Worm (Caenorhabditis elegans) whole organism, L2 larva: ENCODE measurements around the gene F09G2.8.

Experiments used
- C34F6.9 ChIP-seq: fragments of 150-350 bp; optimal IDR thresholded peaks from 2 replicates; lab custom pipeline; 2014; ENCODE audit warnings: missing biosample characterization, missing genetic modification characterization
- F13H6.1 ChIP-seq: sonication (generic microtip); optimal IDR thresholded peaks from 2 replicates; lab custom pipeline; 2016; ENCODE audit warnings: missing genetic modification characterization, missing compliant biosample characterization
- R02D3.7 ChIP-seq: fragments of 150-350 bp; optimal IDR thresholded peaks from 2 replicates; lab custom pipeline; 2014; ENCODE audit warnings: missing biosample characterization, missing genetic modification characterization
- Y55F3AM.14 ChIP-seq: fragments of 200-800 bp; sonication (Bioruptor generic); optimal IDR thresholded peaks from 2 replicates; lab custom pipeline; 2018; ENCODE audit warnings: mild to moderate bottlenecking, missing genetic modification characterization, missing compliant biosample characterization
- ZK546.5 ChIP-seq: sonication (generic microtip); optimal IDR thresholded peaks from 2 replicates; lab custom pipeline; 2017; ENCODE audit warnings: missing biosample characterization, missing genetic modification characterization
- alr-1 ChIP-seq: fragments of 150-350 bp; optimal IDR thresholded peaks from 2 replicates; lab custom pipeline; 2014; ENCODE audit warnings: missing biosample characterization, missing genetic modification characterization
- ama-1 ChIP-seq: fragments of 150-350 bp; optimal IDR thresholded peaks from 2 replicates; lab custom pipeline; 2018; ENCODE audit warnings: inconsistent platforms
- ceh-16 ChIP-seq: fragments of 150-350 bp; optimal IDR thresholded peaks from 2 replicates; lab custom pipeline; 2014; ENCODE audit warnings: missing biosample characterization, missing genetic modification characterization
- ceh-82 ChIP-seq: fragments of 150-350 bp; optimal IDR thresholded peaks from 2 replicates; lab custom pipeline; 2014; ENCODE audit warnings: missing biosample characterization, missing genetic modification characterization
- crh-2 ChIP-seq: sonication (generic microtip); optimal IDR thresholded peaks from 2 replicates; lab custom pipeline; 2017; ENCODE audit warnings: missing biosample characterization, missing genetic modification characterization
- dmd-4 ChIP-seq: sonication (generic microtip); optimal IDR thresholded peaks from 2 replicates; lab custom pipeline; 2017; ENCODE audit warnings: missing biosample characterization, missing genetic modification characterization
- elt-1 ChIP-seq: fragments of 150-350 bp; optimal IDR thresholded peaks from 2 replicates; lab custom pipeline; 2014; ENCODE audit warnings: missing biosample characterization, missing genetic modification characterization
- elt-3 ChIP-seq: sonication (generic microtip); optimal IDR thresholded peaks from 2 replicates; lab custom pipeline; 2017; ENCODE audit warnings: missing biosample characterization, missing genetic modification characterization
- fos-1 ChIP-seq: fragments of 150-350 bp; optimal IDR thresholded peaks from 2 replicates; lab custom pipeline; 2014; ENCODE audit warnings: missing biosample characterization, missing genetic modification characterization
- lin-11 ChIP-seq: fragments of 150-350 bp; sonication (generic microtip); optimal IDR thresholded peaks from 2 replicates; lab custom pipeline; 2014; ENCODE audit warnings: missing biosample characterization, missing genetic modification characterization, inconsistent platforms, mixed read lengths
- lin-13 ChIP-seq: fragments of 150-350 bp; optimal IDR thresholded peaks from 2 replicates; lab custom pipeline; 2014; ENCODE audit warnings: missing biosample characterization, missing genetic modification reagents, missing genetic modification characterization
- lin-39 ChIP-seq: fragments of 150-350 bp; optimal IDR thresholded peaks from 2 replicates; lab custom pipeline; 2014; ENCODE audit warnings: missing biosample characterization, missing genetic modification reagents, missing genetic modification characterization
- lsy-2 ChIP-seq, 2 experiments: fragments of 150-350 bp in 1 of 2; sonication (generic microtip) in 1 of 2; optimal IDR thresholded peaks; 2 replicates each; lab custom pipeline; 2014 to 2017; ENCODE audit warnings: missing biosample characterization in 2 of 2, missing genetic modification characterization in 2 of 2
- mab-5 ChIP-seq: fragments of 150-350 bp; optimal IDR thresholded peaks from 2 replicates; lab custom pipeline; 2014; ENCODE audit warnings: missing biosample characterization, missing genetic modification characterization
- mbf-1 ChIP-seq: sonication (generic microtip); optimal IDR thresholded peaks from 2 replicates; lab custom pipeline; 2017; ENCODE audit warnings: missing biosample characterization, missing genetic modification characterization
- mdl-1 ChIP-seq, 2 experiments: fragments of 150-350 bp in 1 of 2; sonication (generic microtip) in 1 of 2; optimal IDR thresholded peaks; 2 replicates each; lab custom pipeline; 2017; ENCODE audit warnings: missing biosample characterization in 2 of 2, missing genetic modification characterization in 2 of 2
- nhr-11 ChIP-seq: fragments of 150-350 bp; optimal IDR thresholded peaks from 2 replicates; lab custom pipeline; 2014; ENCODE audit warnings: missing biosample characterization, missing genetic modification characterization
- nhr-129 ChIP-seq: fragments of 150-350 bp; optimal IDR thresholded peaks from 2 replicates; lab custom pipeline; 2014; ENCODE audit warnings: missing biosample characterization, missing genetic modification characterization
- nhr-21 ChIP-seq: fragments of 150-350 bp; optimal IDR thresholded peaks from 2 replicates; lab custom pipeline; 2014; ENCODE audit warnings: missing biosample characterization, missing genetic modification characterization
- nhr-23 ChIP-seq: fragments of 150-350 bp; optimal IDR thresholded peaks from 2 replicates; lab custom pipeline; 2014; ENCODE audit warnings: missing biosample characterization, missing genetic modification reagents, missing genetic modification characterization
- nhr-237 ChIP-seq: fragments of 150-350 bp; optimal IDR thresholded peaks from 2 replicates; lab custom pipeline; 2014; ENCODE audit warnings: missing biosample characterization, missing genetic modification characterization
- nhr-25 ChIP-seq: fragments of 150-350 bp; sonication (generic microtip); optimal IDR thresholded peaks from 3 replicates; lab custom pipeline; 2014; ENCODE audit warnings: missing biosample characterization, missing genetic modification characterization
- peb-1 ChIP-seq: fragments of 150-350 bp; optimal IDR thresholded peaks from 2 replicates; lab custom pipeline; 2014; ENCODE audit warnings: missing biosample characterization, missing genetic modification characterization
- sem-4 ChIP-seq: fragments of 150-350 bp; optimal IDR thresholded peaks from 2 replicates; lab custom pipeline; 2014; ENCODE audit warnings: missing biosample characterization, missing genetic modification reagents, missing genetic modification characterization
- skn-1 ChIP-seq: sonication (generic microtip); optimal IDR thresholded peaks from 2 replicates; lab custom pipeline; 2017; ENCODE audit warnings: missing biosample characterization, missing genetic modification characterization
- sma-9 ChIP-seq, 2 experiments: fragments of 150-350 bp in 1 of 2; sonication (generic microtip) in 1 of 2; optimal IDR thresholded peaks; 2 replicates each; lab custom pipeline; 2014 to 2016; ENCODE audit warnings: missing genetic modification characterization in 2 of 2, mild to moderate bottlenecking in 1 of 2, missing biosample characterization in 1 of 2, missing compliant biosample characterization in 1 of 2, missing genetic modification reagents in 1 of 2, moderate library complexity in 1 of 2
- unc-55 ChIP-seq: fragments of 150-350 bp; sonication (generic microtip); optimal IDR thresholded peaks from 3 replicates; lab custom pipeline; 2014; ENCODE audit warnings: missing biosample characterization, missing genetic modification reagents, missing genetic modification characterization
- unc-62 ChIP-seq: fragments of 150-350 bp; optimal IDR thresholded peaks from 2 replicates; lab custom pipeline; 2014; ENCODE audit warnings: missing biosample characterization, missing genetic modification reagents, missing genetic modification characterization
- zag-1 ChIP-seq: fragments of 150-350 bp; optimal IDR thresholded peaks from 2 replicates; lab custom pipeline; 2014; ENCODE audit warnings: missing biosample characterization, missing genetic modification characterization
- ztf-1 ChIP-seq: fragments of 200-800 bp; sonication (Bioruptor generic); conservative IDR thresholded peaks from 2 replicates; pipeline ENCODE4 v1.3.6; 2022; ENCODE audit warnings: missing genetic modification characterization, missing compliant biosample characterization
- ztf-11 ChIP-seq: sonication (generic microtip); optimal IDR thresholded peaks from 2 replicates; lab custom pipeline; 2017; ENCODE audit warnings: missing biosample characterization, missing genetic modification characterization

Gene F09G2.8

DNA sequence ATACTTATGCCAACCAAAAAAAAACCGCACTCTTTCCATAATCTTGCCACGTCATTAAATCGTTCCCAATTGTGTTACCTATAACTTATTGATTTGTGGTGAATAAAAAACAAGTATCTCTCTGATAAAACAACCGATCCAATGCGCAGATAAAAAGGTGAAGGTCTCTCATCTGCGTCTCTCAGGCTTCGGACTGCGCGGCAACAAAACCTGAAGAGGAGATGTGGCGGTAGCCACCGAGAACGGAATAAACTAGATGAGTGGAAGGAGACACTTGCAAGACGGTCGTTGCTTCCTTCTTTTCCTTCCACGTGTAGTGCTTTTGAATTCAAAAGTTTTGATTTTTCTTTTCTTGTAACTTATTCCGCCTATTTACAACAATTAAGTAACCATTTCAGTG is 31.5 kb upstream of the F09G2.8 start, which contains the start of gene fkb-3:
Gene fkb-3 (plus strand): TSS at position 277 of the 400 bp plus-strand sequence.
- TF ChIP-seq mbf-1 (tag; lab: Kevin White, UChicago) (no peak), nhr-11 (no peak), crh-2 (tag; lab: Kevin White, UChicago) (peak; percentile 14), ceh-82 (tag; lab: Kevin White, UChicago) (no peak), skn-1 (tag; lab: Kevin White, UChicago) (no peak), sma-9 (GFP tag; optimal IDR thresholded peaks at IDR 0.05; lab: Kevin White, UChicago) (no peak), sma-9 (tag; optimal IDR thresholded peaks at IDR 0.05; lab: Kevin White, UChicago) (no peak), ZK546.5 (no peak), alr-1 (tag; lab: Kevin White, UChicago) (no peak), lin-39 (tag; lab: Kevin White, UChicago) (no peak), nhr-21 (peak; percentile 24), elt-3 (no peak)

DNA sequence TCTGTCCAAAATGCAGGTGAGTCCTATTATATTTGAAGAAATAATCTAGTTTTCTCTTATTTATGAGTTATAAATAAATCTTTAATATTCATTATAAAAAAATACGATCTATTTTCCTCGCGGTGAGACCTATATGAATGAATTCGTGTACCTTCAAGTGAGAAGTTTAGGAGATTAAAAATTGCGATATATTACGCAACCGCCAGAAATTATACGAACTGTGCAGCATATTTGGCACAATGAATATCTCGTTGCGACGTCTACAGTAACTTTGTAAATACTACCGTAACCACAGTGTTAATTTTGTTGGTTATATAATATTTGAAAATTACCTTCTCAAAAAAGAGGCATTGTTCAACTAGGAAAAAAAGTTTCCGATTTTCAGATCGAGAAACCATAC is 30.9 kb upstream of the F09G2.8 start:
- TF ChIP-seq mab-5 (tag; lab: Kevin White, UChicago): no peak
- no peak for TF ChIP-seq dmd-4 (tag; lab: Kevin White, UChicago)
- TF ChIP-seq ama-1 (lab: Kevin White, UChicago): no peak
- no peak for TF ChIP-seq nhr-23 (tag; lab: Kevin White, UChicago)
- no peak for TF ChIP-seq ztf-1 (GFP tag; lab: Robert Waterston, UW)
- no peak for TF ChIP-seq sma-9 (GFP tag; optimal IDR thresholded peaks at IDR 0.05; lab: Kevin White, UChicago)
- no peak for TF ChIP-seq sma-9 (tag; optimal IDR thresholded peaks at IDR 0.05; lab: Kevin White, UChicago)
- no peak for TF ChIP-seq nhr-25 (tag; lab: Kevin White, UChicago)
- no peak for TF ChIP-seq peb-1 (tag; lab: Kevin White, UChicago)
- TF ChIP-seq Y55F3AM.14: no peak
- no peak for TF ChIP-seq mdl-1 (tag; optimal IDR thresholded peaks at IDR 0.05; lab: Kevin White, UChicago)
- TF ChIP-seq sem-4 (tag; lab: Kevin White, UChicago): no peak
- TF ChIP-seq R02D3.7 (tag; lab: Kevin White, UChicago): no peak
- TF ChIP-seq ztf-11 (tag; lab: Kevin White, UChicago): no peak
- no peak for TF ChIP-seq mbf-1 (tag; lab: Kevin White, UChicago)
- TF ChIP-seq ZK546.5: no peak

DNA sequence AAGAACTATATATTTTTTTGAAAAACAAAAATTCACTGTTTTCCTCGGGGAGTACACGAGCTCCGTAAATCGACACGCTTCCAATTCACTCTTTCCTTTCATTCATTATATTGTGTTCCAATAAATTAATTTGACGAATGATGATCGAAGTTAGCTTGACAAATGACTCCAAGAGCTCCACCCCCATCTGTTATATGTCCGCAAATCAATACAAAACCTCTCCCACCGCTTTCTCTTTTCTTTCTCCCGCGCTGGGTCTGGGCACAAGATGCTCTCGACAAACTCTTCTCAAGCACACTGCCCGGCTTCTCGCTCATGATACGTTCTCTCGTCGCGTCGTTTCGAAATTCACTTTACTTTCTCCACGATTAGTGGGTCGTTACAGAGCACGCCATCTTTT is 30.5 kb upstream of the F09G2.8 start, which contains the start of gene C13F10.1:
Gene C13F10.1 (plus strand): TSS at position 138 of the 400 bp plus-strand sequence.
- peak; percentile 2 for TF ChIP-seq nhr-129
- TF ChIP-seq mdl-1 (tag; optimal IDR thresholded peaks at IDR 0.05; lab: Kevin White, UChicago): no peak
- TF ChIP-seq skn-1 (tag; lab: Kevin White, UChicago): no peak
- peak; percentile 48 for TF ChIP-seq mab-5 (tag; lab: Kevin White, UChicago)
- TF ChIP-seq nhr-11: no peak
- TF ChIP-seq ztf-1 (GFP tag; lab: Robert Waterston, UW): no peak
- no peak for TF ChIP-seq F13H6.1
- TF ChIP-seq unc-55 (GFP tag; lab: Kevin White, UChicago): peak; percentile 16
- TF ChIP-seq ceh-16 (tag; lab: Kevin White, UChicago): no peak
- no peak for TF ChIP-seq ZK546.5
- no peak for TF ChIP-seq mbf-1 (tag; lab: Kevin White, UChicago)
- peak; percentile 45 for TF ChIP-seq C34F6.9
- no peak for TF ChIP-seq nhr-25 (tag; lab: Kevin White, UChicago)
- TF ChIP-seq, all 48 proteins: peak for 4

DNA sequence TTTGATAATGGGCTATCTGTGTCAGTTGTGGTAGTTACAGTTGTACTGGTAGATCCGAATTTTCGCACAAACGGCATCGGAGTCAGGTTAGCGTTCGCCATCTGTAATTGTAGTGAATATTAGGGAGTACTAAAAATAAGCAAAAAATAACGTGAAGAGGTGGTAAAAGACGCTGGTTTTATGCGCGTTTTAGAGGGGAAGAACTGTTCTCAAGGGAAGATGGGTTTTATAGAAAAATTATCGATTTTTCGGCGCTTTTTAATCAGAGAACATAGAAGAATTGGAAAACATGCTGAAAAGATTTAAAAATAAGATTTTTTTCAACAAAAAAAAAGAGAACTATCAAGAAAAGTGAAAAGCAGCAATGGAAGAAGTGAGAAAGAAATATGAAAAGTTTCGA is 29.7 kb upstream of the F09G2.8 start, which contains the start of gene C13F10.7:
Gene C13F10.7 (minus strand): TSS at position 101 of the 400 bp plus-strand sequence.
- TF ChIP-seq lin-11 (tag; lab: Kevin White, UChicago): no peak
- TF ChIP-seq unc-62 (GFP tag; lab: Kevin White, UChicago): no peak
- TF ChIP-seq ZK546.5: no peak
- TF ChIP-seq elt-1 (tag; lab: Kevin White, UChicago): no peak
- TF ChIP-seq nhr-25 (tag; lab: Kevin White, UChicago): no peak

- no peak for TF ChIP-seq R02D3.7 (tag; lab: Kevin White, UChicago)
- TF ChIP-seq unc-55 (GFP tag; lab: Kevin White, UChicago): peak; percentile 19
- TF ChIP-seq lsy-2 (tag; optimal IDR thresholded peaks at IDR 0.05; lab: Kevin White, UChicago): peak in 1 of 2 experiments; percentile 19
- TF ChIP-seq skn-1 (tag; lab: Kevin White, UChicago): no peak
- no peak for TF ChIP-seq sem-4 (tag; lab: Kevin White, UChicago)
- TF ChIP-seq fos-1 (tag; lab: Kevin White, UChicago): peak; percentile 5
- no peak for TF ChIP-seq zag-1
- no peak for TF ChIP-seq nhr-237 (tag; lab: Kevin White, UChicago)
- TF ChIP-seq lin-11 (tag; lab: Kevin White, UChicago): no peak
- TF ChIP-seq lin-13 (GFP tag; lab: Kevin White, UChicago): no peak
Measured at ce11 chrV:7220973-7221519, 27.6 kb upstream of the F09G2.8 start, which contains the start of the genes C13F10.8, C13F10.6 and kxd-1. Gene C13F10.8 (minus strand): TSS chrV:7221023. Gene C13F10.6 (minus strand): TSS chrV:7221039. Gene kxd-1 (plus strand): TSS chrV:7221469.
